Worm (Caenorhabditis elegans) whole organism, late embryonic: ENCODE results near the gene cal-2.

Experiments used
- K09A11.1 ChIP-seq: sonication (generic microtip); optimal IDR thresholded peaks from 2 replicates; lab custom pipeline; 2017; ENCODE audit warnings: antibody characterized with exemption, mild to moderate bottlenecking, missing genetic modification characterization, missing compliant biosample characterization; ENCODE audit not compliant: insufficient read depth
- ama-1 ChIP-seq: fragments of 150-350 bp; optimal IDR thresholded peaks from 2 replicates; lab custom pipeline; 2014
- ceh-24 ChIP-seq: sonication (generic microtip); optimal IDR thresholded peaks from 2 replicates; lab custom pipeline; 2016; ENCODE audit warnings: mild to moderate bottlenecking, missing genetic modification characterization, missing compliant biosample characterization
- dmd-4 ChIP-seq: sonication (generic microtip); optimal IDR thresholded peaks from 2 replicates; lab custom pipeline; 2016; ENCODE audit warnings: borderline replicate concordance, missing genetic modification characterization, missing compliant biosample characterization
- eyg-1 ChIP-seq: sonication (generic microtip); optimal IDR thresholded peaks from 2 replicates; lab custom pipeline; 2016; ENCODE audit warnings: missing genotype, missing genetic modification characterization, missing compliant biosample characterization
- fkh-10 ChIP-seq: fragments of 150-350 bp; optimal IDR thresholded peaks from 2 replicates; lab custom pipeline; 2014; ENCODE audit warnings: missing biosample characterization, missing genetic modification reagents, missing genetic modification characterization
- hlh-30 ChIP-seq: sonication (generic microtip); optimal IDR thresholded peaks from 2 replicates; lab custom pipeline; 2017; ENCODE audit warnings: antibody characterized with exemption, missing genetic modification characterization, missing compliant biosample characterization; ENCODE audit not compliant: insufficient read depth
- pax-1 ChIP-seq: fragments of 150-350 bp; optimal IDR thresholded peaks from 2 replicates; lab custom pipeline; 2014; ENCODE audit warnings: missing biosample characterization, missing genetic modification characterization
- pha-4 ChIP-seq: fragments of 150-350 bp; optimal IDR thresholded peaks from 2 replicates; lab custom pipeline; 2018; ENCODE audit warnings: missing biosample characterization, missing genetic modification reagents, missing genetic modification characterization
- pqm-1 ChIP-seq: sonication (generic microtip); optimal IDR thresholded peaks from 2 replicates; lab custom pipeline; 2016; ENCODE audit warnings: missing genetic modification characterization, missing compliant biosample characterization
- ztf-16 ChIP-seq: sonication (generic microtip); optimal IDR thresholded peaks from 2 replicates; lab custom pipeline; 2017; ENCODE audit warnings: missing genetic modification characterization, missing compliant biosample characterization

DNA sequence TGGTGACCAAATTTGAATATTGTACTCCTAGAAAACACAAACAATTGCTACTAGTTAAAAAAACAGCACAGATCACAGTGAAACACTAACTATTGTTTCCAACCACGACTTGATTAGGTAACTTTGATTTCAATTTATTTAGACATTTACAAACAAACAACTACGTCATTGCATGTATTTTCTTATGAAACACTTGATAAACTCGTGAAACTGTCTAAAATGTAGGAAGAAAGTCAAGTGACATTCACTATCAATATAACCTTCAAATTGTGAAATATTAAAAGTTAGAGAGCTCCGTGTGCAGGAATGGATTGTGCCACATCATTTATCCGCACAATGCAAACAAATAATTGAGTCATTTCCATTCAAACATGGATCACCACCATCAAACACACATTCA is 29.8 kb downstream of the cal-2 start:
- TF ChIP-seq dmd-4 = no peak
- no peak for TF ChIP-seq ama-1 (lab: Kevin White, UChicago)
- no peak for TF ChIP-seq pqm-1 (tag; lab: Kevin White, UChicago)
- no peak for TF ChIP-seq hlh-30 (tag; lab: Kevin White, UChicago)
- TF ChIP-seq pax-1 = no peak
- no peak for TF ChIP-seq ztf-16 (tag; lab: Kevin White, UChicago)
- no peak for TF ChIP-seq ceh-24 (tag; lab: Kevin White, UChicago)
- TF ChIP-seq fkh-10 = no peak
- TF ChIP-seq K09A11.1 (tag; lab: Kevin White, UChicago) = no peak
- TF ChIP-seq pha-4 (tag; lab: Kevin White, UChicago) = no peak
- TF ChIP-seq eyg-1 (tag; lab: Kevin White, UChicago) = no peak
